Fruit fly (Drosophila melanogaster) ovary, adult (tissue): ENCODE data around the gene CG13482.

Experiments used
- CG17801 ChIP-seq: fragments of 200-800 bp; optimal IDR thresholded peaks from 2 replicates; lab custom pipeline; 2019; ENCODE audit warnings: missing biosample characterization, mild to moderate bottlenecking, missing genetic modification characterization, moderate library complexity; ENCODE audit not compliant: partially characterized antibody

CG13482 gene

DNA sequence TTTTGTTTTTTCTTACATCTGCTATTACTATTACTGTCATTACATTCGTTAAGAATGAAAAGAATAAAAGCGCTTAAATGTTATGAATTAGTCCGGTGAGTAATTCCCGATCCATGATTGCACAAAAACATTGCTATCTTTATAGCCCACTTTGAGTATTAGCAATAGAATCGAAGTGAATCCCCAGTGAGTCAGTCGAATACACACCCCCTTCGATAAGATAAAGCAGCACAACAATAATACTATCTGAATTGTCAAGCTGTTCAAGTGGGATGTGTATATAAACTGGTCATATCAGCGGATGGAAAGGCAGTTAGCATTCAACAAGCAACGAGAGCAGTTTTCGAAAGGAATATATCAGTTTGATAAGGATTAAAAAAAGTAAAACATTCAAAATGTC lies at the start of gene CG13482:
CG13482 (plus strand) TSS at position 305 of the 400 bp plus-strand sequence.
- TF ChIP-seq CG17801 = no peak

DNA sequence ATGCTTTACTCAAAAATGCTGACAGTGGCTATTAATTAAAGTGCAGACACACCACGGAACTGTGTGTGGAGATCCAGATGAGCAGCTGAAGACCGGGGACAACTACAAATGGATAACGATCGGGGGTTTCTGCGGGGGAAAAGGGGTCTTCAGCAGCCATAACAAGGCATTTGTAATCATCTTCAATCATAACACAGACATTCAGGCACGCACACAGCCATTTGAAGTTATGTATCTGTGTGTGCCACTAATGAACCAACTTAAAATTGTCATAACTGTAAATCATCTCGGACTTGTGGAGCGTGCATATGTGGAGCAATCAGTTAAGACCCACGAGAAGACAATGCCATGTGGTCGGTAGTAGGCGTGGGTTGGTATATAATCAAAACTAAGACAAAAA lies 47.0 kb upstream of the CG13482 start:
- no peak for TF ChIP-seq CG17801

DNA sequence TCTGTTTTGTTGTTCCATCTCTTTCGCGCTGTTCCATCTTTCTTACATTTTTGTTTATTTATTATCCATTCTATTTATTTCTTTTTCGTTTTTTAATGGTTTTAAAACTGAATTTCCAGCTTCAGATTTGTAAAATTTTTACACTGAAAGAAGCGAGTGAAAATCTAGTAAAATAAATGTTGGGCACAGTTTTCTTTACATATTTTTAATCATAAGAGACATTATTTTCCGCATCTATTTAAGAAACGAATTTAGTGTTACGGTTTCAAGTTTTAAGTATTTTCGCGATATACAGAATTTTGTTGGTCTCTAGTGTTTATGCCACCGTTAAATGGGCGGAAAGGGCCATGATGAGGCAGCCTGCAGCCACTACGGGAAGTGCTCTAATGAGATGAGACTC lies 41.3 kb upstream of the CG13482 start:
- no peak for TF ChIP-seq CG17801

DNA sequence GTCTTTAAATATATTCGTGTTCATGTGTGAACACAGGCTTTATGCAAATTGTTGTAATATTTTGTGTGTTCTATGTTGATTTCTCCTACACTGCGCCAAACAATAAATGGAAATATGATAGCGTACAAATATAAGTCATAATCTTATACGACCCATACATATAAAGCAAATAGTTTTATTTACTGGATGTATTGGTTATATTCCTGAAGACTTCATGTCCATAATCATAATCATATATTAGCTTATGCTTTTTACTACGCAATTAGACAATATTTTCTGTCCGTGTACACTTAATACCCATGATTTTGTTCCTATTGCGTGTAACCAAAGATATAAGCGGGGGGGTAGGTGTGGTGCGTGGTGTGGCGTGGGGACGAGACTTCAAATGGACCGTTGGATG lies 32.7 kb upstream of the CG13482 start:
- no peak for TF ChIP-seq CG17801

DNA sequence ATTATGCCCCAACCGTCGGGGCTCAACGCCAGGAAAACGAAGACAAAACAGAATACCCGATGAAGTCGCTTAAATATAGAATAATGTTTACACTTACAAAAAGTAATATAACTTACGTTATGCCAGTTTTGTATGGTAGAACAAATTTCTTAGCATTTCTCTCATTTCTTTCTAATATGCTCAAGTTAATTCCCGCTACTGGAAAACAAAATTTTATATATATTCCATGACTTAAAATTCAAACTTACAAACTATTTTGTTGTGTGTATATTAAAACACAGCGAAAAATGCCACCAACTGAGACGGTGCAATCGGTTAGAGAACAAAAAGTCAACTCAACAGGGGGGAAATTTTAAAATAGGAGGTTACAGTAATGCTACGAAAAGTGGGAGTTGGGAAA lies 31.7 kb upstream of the CG13482 start:
- TF ChIP-seq CG17801 = no peak

DNA sequence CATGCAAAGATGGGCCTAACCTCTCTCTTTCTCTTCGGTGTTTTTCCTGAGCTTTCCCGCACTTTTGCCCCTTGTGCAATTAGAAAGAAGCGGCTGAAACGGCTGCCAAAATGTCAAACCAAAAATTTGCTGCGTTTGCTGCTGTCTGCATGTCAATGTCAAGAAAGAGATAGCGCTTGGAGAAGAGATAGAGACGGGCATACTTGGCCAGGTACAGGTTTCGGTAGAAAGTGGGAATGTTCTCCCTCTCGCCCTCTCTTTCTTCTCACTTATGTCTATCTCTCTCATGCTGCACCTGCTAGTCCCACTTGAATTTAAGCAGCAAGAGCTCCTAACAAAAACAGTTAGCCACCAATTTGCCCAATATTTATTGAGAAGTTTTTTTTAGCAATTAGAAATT lies 31.1 kb upstream of the CG13482 start:
- no peak for TF ChIP-seq CG17801

DNA sequence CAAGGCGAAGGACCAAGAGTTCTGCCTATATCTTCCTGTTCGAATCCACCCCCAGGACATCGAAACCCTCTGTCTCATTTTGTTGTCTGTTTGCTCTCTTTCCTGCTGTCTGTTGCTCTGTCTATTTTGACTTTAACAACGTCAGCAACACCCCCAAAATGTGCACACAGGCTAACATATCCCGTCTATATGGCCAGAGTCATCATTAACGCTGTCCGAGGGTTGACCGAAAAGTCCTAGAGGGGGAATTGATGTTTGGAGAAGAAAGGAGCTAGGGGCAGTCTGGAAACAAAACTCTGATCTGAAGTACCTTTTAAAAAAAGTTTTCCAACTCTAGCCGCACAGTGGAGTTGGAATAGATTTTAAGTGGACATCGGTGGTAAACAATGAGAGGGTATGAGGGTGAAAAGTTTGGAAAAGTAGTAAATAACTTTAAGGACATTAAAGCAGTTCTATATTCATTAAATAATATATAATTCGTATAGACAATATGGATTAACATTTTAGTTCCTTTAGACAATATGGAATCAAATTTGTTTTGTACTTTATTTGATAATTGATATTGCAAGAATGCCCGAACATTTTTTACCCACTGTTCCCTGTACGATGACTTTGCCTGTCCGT lies 28.3 kb upstream of the CG13482 start:
- no peak for TF ChIP-seq CG17801

DNA sequence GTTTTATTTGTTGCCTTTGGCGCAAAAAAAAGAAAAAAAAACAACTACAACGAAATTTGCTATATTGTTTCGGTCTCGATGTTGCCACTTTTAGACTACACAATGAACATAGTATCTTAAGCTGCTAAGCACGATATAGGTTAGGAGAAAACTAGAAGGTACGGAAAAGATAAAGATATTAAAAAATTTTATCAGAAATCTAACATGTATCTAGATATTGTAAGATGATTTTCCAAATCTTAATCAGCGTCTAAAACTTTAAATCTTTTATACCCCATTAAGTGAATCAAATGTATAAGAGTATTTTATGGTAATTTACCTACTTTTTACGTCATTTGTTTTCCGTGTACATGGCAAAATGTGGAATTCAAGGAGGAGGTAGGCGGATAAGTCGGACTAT lies 27.5 kb upstream of the CG13482 start:
- no peak for TF ChIP-seq CG17801

DNA sequence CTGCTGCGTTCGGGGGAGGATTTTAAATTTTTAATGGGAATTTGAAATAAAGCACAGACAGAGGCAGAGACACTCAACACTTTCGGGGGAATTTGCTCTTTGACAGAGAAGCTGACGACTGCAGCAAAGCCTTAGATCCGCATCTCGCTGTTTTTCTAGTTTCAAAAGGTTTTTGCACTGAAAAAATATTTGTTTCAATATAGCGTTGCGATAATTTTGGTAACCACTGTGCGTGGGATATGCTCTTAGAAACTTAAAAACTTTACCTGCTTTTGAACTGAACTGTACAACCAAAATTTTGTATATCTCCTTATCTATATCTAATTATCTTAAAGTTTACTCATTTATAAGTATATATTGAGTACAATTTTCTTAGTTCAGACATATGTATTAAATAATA lies 25.9 kb upstream of the CG13482 start:
- TF ChIP-seq CG17801 = no peak

DNA sequence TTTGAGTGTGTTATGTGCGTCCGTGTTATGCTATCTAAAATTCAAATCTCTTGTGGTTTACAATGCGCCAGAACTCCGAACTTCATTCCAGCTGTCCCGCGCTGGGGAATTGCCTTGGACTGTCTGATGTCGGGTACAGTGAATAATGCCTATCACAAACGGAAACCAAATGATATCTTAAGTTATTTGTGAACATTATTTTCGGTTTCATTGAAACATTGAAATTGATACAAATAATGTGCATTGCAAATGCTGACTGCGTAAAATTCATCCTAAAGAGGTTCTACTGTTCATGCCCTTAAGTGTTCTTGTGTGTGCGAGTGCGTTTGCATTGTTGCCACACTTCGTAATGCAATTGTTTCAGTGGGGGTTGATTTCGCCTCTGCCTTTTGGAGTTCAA lies 25.3 kb upstream of the CG13482 start:
- TF ChIP-seq CG17801 = no peak

DNA sequence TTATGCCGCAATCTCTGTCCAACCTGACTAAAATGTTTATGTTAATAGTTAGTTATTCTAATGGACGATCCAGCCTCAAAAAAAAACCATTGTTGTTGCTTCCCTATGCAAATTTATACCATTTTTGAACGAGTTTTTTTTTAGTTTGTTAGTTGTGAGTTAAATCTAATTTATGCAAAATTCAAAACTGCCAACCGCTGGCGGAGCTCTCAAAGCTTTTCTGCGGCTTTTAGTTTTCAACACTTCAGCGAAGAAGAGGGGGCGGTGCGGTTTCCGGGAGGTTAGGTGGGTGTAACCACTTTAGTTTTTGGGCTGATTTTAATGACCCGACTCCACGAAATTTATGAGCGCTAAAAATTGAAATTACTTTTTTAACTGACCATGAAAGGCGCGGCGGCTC lies 20.1 kb upstream of the CG13482 start:
- no peak for TF ChIP-seq CG17801

DNA sequence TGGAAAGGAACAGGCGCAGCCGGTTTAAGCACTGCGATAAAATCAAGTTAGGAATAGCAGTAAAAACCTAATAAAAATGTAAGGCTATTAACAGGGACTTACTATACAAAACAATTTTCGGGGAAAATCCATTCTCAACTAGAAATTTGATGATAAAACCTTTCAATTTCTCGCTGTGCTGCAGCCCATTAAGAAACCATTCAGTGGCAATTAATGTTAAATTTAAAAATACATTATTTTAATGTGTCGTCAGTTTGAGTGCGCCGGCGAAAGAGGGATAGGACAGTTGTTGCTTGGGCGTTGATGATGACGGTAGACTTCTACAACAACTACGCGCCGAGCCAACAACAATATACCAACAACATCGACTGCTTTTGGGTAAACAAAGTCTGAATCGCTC lies 10.0 kb upstream of the CG13482 start:
- no peak for TF ChIP-seq CG17801

DNA sequence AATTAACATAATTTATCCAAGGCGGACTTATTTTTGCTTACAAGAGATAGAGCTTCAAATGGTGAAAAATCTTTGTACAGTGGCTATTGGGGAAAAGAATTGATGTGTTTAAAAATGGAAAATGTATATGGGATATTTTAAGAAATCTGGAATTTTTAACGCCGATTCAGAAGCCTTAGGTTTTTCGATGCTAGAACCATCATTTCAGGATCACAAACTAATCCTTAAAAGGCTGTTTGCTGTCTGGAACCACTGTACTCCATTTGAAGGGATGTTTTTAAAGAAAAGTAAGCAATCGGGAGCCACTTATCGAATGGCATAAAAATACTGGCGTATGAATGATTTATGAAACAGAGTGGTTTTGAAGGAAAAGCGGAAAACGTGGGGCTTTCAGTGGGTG lies 8.6 kb upstream of the CG13482 start:
- no peak for TF ChIP-seq CG17801

DNA sequence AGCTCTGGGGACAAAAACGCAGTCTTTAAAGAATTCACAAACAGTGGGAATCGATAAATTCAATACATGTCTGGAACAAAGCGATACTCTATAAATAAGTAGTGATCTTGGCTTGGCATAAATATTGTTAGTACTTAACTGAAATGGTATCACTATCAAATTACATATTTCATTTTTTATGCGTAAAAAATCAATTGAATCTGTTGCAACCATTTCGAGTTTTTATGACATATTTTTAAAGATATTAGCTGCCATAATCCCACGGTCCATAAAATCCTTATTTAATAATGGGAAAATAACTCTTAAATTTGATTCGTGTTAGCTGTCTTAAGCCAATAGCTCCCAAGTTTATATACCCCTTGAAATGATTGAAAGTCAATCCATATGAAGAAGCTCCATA lies 7.7 kb upstream of the CG13482 start:
- TF ChIP-seq CG17801 = no peak

DNA sequence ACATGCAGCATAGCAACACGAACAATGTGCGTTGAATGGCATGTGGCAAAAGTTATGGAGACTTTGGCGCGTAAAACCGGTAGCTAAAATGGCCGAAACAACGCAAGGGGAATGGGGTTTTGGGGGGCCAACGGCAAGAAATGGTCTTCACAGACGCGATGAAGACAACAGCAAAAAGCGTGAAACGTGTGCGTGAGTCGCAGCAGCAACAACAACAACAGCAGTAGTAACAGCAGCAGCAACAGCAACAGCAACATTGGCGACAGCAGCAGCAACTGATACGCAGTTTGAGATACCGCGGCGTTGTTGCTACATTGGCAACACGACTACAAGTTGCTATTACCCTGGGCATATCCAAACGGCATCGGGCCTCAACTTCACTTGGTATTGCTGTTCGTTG lies 7.3 kb upstream of the CG13482 start:
- TF ChIP-seq CG17801 = no peak

DNA sequence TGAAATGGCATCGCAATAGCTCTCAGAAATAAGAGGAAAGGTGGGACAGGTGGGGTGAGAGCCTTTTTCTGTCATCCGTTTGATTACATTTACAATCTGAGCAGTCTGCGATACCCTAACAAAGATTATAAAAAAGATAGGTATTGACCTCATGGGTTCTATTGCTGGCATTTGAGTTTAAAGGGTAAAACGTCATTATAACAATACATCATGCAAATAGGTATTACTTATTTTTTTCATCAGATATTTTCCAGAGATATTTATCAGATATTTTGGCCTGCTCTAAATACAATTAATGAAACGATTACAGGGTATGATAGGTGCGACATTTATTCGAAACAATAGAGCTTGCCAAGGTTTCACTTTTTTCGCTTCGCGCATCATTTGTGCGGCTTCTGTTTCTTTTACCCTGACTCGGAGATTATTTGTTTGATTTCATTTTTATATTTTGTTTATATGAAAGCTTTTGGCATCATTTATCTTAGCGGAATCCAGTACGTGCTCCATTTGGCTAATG lies 6.8 kb upstream of the CG13482 start:
- TF ChIP-seq CG17801 = no peak

DNA sequence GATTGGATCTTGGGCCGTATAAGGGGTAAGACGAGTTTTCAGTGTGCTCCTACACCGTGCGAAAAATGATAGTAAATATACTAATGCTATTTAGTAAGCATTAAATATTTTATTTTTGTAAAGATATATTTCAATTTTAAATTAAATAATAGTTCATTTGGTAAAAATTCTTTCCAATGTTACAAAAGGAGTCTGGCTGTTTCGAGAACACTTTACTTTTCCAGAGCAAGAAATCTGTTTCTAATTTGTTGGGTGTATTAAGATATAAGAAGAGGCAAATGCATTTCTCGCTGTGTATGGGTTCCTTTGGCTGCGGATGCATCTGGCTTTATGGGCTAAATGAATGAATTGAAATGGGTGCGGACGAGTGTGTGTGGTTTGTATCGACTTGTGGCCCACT lies 3.9 kb upstream of the CG13482 start:
- no peak for TF ChIP-seq CG17801

DNA sequence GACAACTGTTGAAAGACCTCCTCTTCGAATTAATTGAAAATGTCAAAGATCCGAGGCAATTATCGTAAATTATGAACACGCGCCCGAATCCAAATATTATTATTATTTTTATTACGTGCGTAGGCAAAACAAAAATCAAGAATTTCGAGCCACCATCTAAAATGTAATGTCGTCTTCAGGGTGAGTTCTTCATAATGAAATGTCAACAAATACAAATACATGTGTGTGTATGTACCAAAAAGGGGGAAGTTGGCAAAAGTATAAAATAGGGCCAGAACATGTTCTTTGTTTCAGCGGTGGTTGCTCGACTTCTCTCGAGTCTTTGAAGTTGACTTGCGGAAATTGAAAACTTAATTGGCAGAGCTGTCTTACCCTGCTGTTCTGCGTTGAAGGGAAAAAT lies 2.9 kb upstream of the CG13482 start:
- TF ChIP-seq CG17801 = no peak

DNA sequence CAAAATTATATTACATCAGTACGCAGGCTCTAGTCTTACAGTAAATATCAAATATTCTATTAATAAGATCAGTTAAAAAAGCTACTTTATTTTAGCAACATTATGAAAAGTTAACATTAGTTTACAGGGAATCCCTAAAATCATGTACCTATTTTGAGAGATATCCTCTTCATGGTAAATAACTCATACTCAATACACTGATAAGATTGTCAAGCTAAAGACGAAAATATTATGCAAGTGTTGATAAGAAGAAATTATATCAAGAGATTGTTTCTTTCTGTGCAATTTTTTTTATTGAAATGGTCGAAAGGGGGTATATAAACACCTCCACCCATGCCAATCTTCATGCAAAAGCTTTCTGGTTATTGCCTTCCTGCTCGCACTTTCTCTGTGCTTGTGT lies 709 bp upstream of the CG13482 start:
- no peak for TF ChIP-seq CG17801
